Worm (Caenorhabditis elegans): ENCODE measurements around the gene W04E12.9.

The W04E12.9 gene

ce11 chrV:19790248-19790647, 33.9 kb downstream of the W04E12.9 start:
- no peak for TF ChIP-seq irx-1 (tag; optimal IDR thresholded peaks at IDR 0.05)

DNA sequence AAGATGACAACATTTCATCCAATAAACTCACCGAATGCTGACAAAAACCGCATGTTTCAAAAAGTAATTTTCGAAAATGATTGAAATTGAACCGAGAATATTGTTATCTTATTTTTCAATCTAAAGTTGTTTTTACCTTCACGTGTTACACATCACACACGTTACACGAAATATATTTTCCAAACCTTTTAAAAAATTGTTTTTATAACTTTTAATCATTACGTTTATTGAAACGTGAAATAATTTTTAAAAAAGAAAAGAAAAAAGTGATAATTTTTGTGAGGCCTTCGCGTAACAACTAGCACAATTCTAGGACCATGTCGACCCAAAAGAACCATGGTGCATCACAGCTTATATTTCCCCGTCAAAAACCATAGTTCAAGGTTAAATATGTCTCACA, 38.6 kb downstream of the W04E12.9 start, which contains the start of gene M162.7:
TSS of gene M162.7 (minus strand) at position 101 of the 400 bp plus-strand sequence.
- TF ChIP-seq pqm-1 (tag; optimal IDR thresholded peaks at IDR 0.05) (no peak), fkh-10 (GFP tag; optimal IDR thresholded peaks at IDR 0.05) (no peak), xbp-1 (tag; optimal IDR thresholded peaks at IDR 0.05) (no peak), nhr-12 (tag; optimal IDR thresholded peaks at IDR 0.05) (no peak), pax-3 (tag; optimal IDR thresholded peaks at IDR 0.05) (no peak), lsy-2 (tag; optimal IDR thresholded peaks at IDR 0.05) (no peak), nhr-90 (tag; optimal IDR thresholded peaks at IDR 0.05; ENCODE audit: poor library complexity) (no peak), tbx-2 (tag; optimal IDR thresholded peaks at IDR 0.05) (no peak), rnt-1 (tag; optimal IDR thresholded peaks at IDR 0.05) (no peak), lin-15B (tag; optimal IDR thresholded peaks at IDR 0.05) (no peak), C16A3.4 (tag; optimal IDR thresholded peaks at IDR 0.05) (no peak), aly-2 (tag; optimal IDR thresholded peaks at IDR 0.05) (no peak), efl-1 (optimal IDR thresholded peaks at IDR 0.05) (no peak), efl-1 (GFP tag; optimal IDR thresholded peaks at IDR 0.05 in 1 of 2) (no peak)

DNA sequence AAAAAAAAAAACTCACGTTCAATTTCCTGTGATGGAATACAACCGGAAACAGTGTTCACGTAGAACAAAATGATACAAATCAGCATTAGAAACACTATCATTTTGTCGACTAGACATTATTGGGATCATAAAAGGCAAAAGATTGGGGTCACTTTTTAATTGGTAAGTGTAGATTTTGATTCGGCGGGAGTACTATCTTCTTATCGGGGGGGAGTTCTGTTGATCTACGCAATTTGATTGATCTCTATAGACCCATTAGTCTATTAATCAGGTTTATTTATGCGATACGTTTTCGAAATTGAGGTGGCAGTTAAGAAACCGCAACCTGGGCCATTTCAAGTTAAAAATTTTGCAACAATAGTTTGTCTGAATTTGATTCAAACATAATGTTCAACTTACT, 44.7 kb downstream of the W04E12.9 start, which contains the start of gene Y116F11B.2:
TSS of gene Y116F11B.2 (minus strand) at position 101 of the 400 bp plus-strand sequence.
- TF ChIP-seq blmp-1 (tag; optimal IDR thresholded peaks at IDR 0.05) (peak; percentile 12), nhr-76 (tag; optimal IDR thresholded peaks at IDR 0.05) (no peak)

- TF ChIP-seq dsc-1 (tag; optimal IDR thresholded peaks at IDR 0.05) (peak; percentile 92), sox-4 (tag; optimal IDR thresholded peaks at IDR 0.05) (peak; percentile 33), nhr-237 (tag; optimal IDR thresholded peaks at IDR 0.05) (no peak)
Measured at ce11 chrV:19802797-19803196, 46.4 kb downstream of the W04E12.9 start.

DNA sequence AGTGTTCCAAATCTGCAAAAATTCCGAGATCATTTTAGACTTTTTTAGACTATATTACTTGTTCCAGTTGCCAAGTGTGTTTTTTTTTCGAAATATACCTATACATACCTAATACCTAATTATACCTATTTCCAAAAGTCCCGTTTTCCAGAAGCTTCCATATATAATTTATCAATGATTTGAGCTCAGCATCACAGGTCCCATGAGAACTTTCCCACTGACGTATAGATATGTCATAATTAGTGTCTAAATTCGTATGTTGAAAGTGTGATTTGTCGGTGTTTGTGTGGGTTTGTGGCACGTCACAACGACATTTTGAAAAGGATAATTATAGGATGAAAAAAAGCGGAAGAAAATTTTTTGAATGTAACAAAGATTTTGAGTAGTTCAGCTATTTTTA, 49.2 kb downstream of the W04E12.9 start:
- TF ChIP-seq lin-39 (tag; optimal IDR thresholded peaks at IDR 0.05) (no peak), nhr-19 (GFP tag; conservative IDR thresholded peaks at IDR 0.05) (no peak), hlh-17 (GFP tag; optimal IDR thresholded peaks at IDR 0.05; ENCODE audit: borderline replicate concordance) (no peak), pag-3 (tag; optimal IDR thresholded peaks at IDR 0.05; ENCODE audit: borderline replicate concordance, insufficient read depth) (no peak), ceh-8 (GFP tag; optimal IDR thresholded peaks at IDR 0.05) (peak; percentile 71), alr-1 (tag; optimal IDR thresholded peaks at IDR 0.05; ENCODE audit: borderline replicate concordance) (no peak), pax-3 (tag; optimal IDR thresholded peaks at IDR 0.05) (peak; percentile 8), mep-1 (tag; optimal IDR thresholded peaks at IDR 0.05) (no peak), efl-3 (GFP tag; optimal IDR thresholded peaks at IDR 0.05) (no peak), fkh-8 (tag; optimal IDR thresholded peaks at IDR 0.05) (peak; percentile 51), zag-1 (tag; optimal IDR thresholded peaks at IDR 0.05) (no peak), unc-86 (tag; optimal IDR thresholded peaks at IDR 0.05) (no peak), nhr-76 (tag; optimal IDR thresholded peaks at IDR 0.05) (no peak), nhr-85 (tag) (no peak), fkh-10 (GFP tag; optimal IDR thresholded peaks at IDR 0.05) (no peak), snu-23 (GFP tag; optimal IDR thresholded peaks at IDR 0.05) (no peak), egl-27 (tag; optimal IDR thresholded peaks at IDR 0.05) (no peak), efl-1 (optimal IDR thresholded peaks at IDR 0.05) (no peak), efl-1 (GFP tag; optimal IDR thresholded peaks at IDR 0.05 in 1 of 2) (peak in 1 of 2 experiments; percentile 37), zip-4 (GFP tag; optimal IDR thresholded peaks at IDR 0.05) (no peak), ama-1 (optimal IDR thresholded peaks at IDR 0.05) (no peak), nhr-20 (tag; optimal IDR thresholded peaks at IDR 0.05) (no peak), lin-15B (tag; optimal IDR thresholded peaks at IDR 0.05) (no peak), lin-13 (GFP tag; optimal IDR thresholded peaks at IDR 0.05) (no peak), nhr-90 (tag; optimal IDR thresholded peaks at IDR 0.05; ENCODE audit: poor library complexity) (no peak), nhr-47 (tag; optimal IDR thresholded peaks at IDR 0.05) (no peak), lsy-2 (tag; optimal IDR thresholded peaks at IDR 0.05) (no peak), sptf-1 (tag; optimal IDR thresholded peaks at IDR 0.05) (no peak), unc-62 (GFP tag; optimal IDR thresholded peaks at IDR 0.05) (no peak), nhr-12 (tag; optimal IDR thresholded peaks at IDR 0.05) (no peak), ets-5 (GFP tag; IDR thresholded peaks at IDR 0.05) (no peak), dsc-1 (tag; optimal IDR thresholded peaks at IDR 0.05) (peak; percentile 40), lin-14 (GFP tag; optimal IDR thresholded peaks at IDR 0.05) (no peak), pqm-1 (tag; optimal IDR thresholded peaks at IDR 0.05) (no peak), nhr-71 (tag; optimal IDR thresholded peaks at IDR 0.05) (peak; percentile 8), irx-1 (tag; optimal IDR thresholded peaks at IDR 0.05) (no peak)

Data from whole organism, L1 larva.